Worm (Caenorhabditis elegans): ENCODE results near the gene Y97E10AR.4.

Y97E10AR.4 gene

DNA sequence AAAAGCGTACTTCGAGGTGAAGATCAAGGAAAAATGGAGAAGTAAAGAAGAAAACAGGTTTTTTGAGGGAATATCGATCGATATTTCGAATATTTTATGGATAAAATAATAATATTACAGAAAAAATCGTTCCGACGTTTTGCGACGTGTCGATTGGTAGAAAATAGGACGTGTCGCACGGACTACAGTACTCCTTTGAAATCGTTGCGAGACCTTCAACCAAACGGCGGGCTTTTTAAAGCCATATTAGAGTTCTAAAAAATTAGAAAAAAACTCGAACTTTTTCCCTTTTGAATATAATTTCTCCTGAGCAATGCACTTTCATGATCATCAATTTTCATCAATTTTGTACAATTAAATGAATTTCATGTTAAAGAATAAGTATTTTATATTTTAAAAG, at the start of gene Y97E10AR.4:
Y97E10AR.4 (minus strand) TSS at position 131 of the 400 bp plus-strand sequence.
- TF ChIP-seq him-1 (tag; optimal IDR thresholded peaks at IDR 0.05) (no peak), dao-5 (tag; optimal IDR thresholded peaks at IDR 0.05) (no peak), W03F9.2 (tag; optimal IDR thresholded peaks at IDR 0.05) (no peak)

DNA sequence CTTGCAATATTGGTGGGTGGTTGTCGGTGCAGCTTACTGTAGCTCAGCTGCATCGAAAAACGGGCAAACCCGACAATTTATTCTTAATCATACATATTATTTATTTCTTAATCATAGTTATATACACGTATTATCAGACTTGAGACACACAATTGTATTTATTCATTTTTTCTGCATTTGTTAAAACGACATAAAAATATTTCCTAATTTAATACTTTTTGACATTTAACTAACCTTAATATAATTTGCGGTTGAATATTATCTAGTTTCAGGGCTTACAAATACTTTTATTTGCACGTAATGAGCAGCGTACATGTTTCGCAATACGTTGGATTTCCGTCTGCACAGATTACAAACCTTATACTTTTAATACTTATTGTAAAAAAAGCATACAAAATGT, 48.3 kb upstream of the Y97E10AR.4 start, which contains the start of gene str-138:
str-138 (plus strand) TSS at position 301 of the 400 bp plus-strand sequence.
- no peak for TF ChIP-seq W03F9.2 (tag; optimal IDR thresholded peaks at IDR 0.05)
- no peak for TF ChIP-seq dao-5 (tag; optimal IDR thresholded peaks at IDR 0.05)
- TF ChIP-seq him-1 (tag; optimal IDR thresholded peaks at IDR 0.05) = no peak

DNA sequence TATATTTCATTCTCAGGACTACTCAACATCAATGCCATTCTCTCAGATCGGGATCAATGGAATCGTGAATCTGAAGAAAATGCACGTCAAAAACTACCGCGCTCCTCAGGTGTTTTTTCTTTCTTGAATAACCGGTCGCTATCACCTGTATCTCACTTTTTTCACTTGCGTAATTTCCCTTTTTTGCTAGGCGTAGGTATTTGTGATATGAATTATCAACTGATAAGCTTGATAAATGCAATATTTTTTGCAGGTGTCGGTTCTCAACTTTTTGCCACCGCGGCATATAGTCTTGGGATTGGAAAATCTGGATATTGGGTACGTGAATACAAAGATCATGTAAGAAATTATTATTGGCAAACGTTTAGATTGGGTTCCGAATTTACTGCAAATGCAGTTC, 45.1 kb upstream of the Y97E10AR.4 start:
- TF ChIP-seq him-1 (tag; optimal IDR thresholded peaks at IDR 0.05) (no peak), W03F9.2 (tag; optimal IDR thresholded peaks at IDR 0.05) (no peak), dao-5 (tag; optimal IDR thresholded peaks at IDR 0.05) (no peak)

DNA sequence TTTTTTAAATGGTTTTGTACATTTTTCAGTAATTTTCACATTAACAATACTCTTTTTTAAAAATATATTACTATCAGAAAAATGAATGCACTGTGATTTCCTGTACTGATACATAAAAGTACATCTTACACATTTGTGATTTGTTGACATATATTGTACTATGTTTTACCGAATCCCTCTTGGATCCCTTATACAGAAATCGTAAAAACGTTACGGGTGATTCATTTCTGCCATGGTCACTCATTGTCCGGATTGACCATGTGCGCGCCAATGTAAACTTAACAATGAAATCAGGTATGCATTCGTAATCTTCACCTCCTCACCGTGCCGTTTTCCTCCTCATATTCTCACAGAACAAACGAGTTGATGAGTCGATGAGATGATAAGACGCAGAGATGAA, 44.1 kb upstream of the Y97E10AR.4 start, which contains the start of gene ZC513.2:
ZC513.2 (plus strand) TSS at position 301 of the 400 bp plus-strand sequence.
- TF ChIP-seq dao-5 (tag; optimal IDR thresholded peaks at IDR 0.05) (no peak), W03F9.2 (tag; optimal IDR thresholded peaks at IDR 0.05) (no peak), him-1 (tag; optimal IDR thresholded peaks at IDR 0.05) (no peak)

DNA sequence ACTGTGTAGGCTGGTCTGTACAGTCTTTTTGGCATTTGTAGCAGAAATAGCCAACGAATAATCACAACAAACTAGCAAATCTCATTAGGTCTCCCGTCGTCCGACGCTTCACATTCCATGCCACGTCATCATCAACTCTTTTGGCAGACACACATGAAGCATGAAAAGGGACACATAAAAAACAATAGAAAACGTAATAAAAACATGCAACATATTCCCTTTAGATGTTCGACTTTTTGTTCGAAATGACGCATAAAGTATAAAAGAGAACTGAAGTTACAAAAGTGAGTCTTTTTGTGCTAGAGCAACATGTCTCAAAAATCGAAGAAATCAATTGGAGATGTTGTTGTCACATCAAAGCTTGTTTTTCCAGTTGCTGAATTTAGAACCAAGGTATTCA, 41.8 kb upstream of the Y97E10AR.4 start, which contains the start of gene sth-1:
sth-1 (plus strand) TSS at position 301 of the 400 bp plus-strand sequence.
- TF ChIP-seq him-1 (tag; optimal IDR thresholded peaks at IDR 0.05) (no peak), W03F9.2 (tag; optimal IDR thresholded peaks at IDR 0.05) (no peak), dao-5 (tag; optimal IDR thresholded peaks at IDR 0.05) (no peak)

DNA sequence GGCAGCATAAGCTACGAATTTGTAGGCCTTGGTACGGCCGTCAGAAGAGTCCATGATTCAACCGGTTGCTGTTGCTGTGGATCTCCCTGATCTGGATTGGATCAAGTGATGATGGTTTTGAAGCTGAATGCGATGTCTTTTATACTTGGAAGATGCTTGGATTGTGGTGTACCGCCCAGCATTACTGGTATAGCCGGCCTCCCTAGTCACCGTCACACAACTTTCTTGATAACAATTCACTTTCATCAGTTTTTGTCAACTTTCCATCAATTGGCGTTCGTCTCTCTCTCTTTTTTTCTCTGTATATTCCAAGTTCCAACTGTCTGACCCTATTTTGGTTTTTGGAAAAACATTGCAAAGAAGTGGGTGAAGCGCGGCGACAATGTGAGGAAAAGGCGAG, 40.8 kb upstream of the Y97E10AR.4 start, which contains the start of gene col-43:
col-43 (minus strand) TSS at position 101 of the 400 bp plus-strand sequence.
- TF ChIP-seq W03F9.2 (tag; optimal IDR thresholded peaks at IDR 0.05) (no peak), him-1 (tag; optimal IDR thresholded peaks at IDR 0.05) (no peak), dao-5 (tag; optimal IDR thresholded peaks at IDR 0.05) (no peak)

DNA sequence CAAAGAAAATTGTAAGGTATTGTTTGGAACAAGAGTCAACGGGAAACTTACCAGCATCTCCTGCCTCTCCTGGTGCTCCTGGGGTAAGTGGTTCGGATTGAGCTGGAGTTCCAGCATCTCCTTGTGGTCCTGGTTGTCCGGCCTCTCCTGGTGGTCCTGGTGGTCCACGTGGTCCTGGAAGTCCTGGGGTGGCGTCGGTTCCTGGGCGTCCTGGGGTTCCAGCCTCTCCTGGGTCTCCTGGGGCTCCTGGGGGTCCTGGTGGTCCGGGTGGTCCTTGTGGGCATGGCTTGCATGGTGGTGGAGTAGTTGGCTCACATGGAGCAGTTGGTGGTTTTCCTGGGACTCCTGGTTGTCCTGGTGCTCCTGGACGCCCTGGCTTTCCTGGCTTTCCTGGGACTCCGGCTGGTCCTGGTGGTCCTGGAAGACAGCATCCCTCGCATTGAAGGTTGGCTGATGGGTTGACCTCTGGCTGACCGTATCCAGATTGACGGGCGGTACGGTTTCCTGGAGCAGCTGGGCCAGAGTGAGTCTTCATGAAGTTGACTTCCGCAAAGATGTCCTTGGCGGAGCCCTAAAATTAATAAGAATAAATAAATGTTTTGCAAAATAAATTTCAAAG, 40.1 kb upstream of the Y97E10AR.4 start:
- TF ChIP-seq him-1 (tag; optimal IDR thresholded peaks at IDR 0.05) (no peak), dao-5 (tag; optimal IDR thresholded peaks at IDR 0.05) (no peak), W03F9.2 (tag; optimal IDR thresholded peaks at IDR 0.05) (no peak)

DNA sequence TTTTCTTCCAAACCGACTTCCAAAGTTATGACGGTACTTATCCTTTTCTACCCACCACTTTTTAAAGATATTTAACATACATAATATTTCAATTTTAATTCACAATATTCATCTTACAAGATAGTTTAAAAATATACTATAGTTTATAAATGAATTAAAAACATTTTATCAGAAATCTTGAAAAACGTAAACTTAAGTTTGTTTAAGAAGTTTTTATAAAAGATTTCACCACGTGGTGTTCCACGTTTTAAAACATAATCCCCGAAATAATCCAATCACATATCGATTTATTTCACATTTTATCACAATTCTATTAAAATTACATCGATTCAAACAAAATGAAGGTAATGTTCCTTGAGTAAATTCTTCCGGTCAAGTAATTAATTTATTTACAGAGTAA, 36.7 kb upstream of the Y97E10AR.4 start, which contains the start of gene ZC513.3:
ZC513.3 (plus strand) TSS at position 301 of the 400 bp plus-strand sequence.
- TF ChIP-seq him-1 (tag; optimal IDR thresholded peaks at IDR 0.05) = no peak
- TF ChIP-seq dao-5 (tag; optimal IDR thresholded peaks at IDR 0.05) = no peak
- no peak for TF ChIP-seq W03F9.2 (tag; optimal IDR thresholded peaks at IDR 0.05)

DNA sequence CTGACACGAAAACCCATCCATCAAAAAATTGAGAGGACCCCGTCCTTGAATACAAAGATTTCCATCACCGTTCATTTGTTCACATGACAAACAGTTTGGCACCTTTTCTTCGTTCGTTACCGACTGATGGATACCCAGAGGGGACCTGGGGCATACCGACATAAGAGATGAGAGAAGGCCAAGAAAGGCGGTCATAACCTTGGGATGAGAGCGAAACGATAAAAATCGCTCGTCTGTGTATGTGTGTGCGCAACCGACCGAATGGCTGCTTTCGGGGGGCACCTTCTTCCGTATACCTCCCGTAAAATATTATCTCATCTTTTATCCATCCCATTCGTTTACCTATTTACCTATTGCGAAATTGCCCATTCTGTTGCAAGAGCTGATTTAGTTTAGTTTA, 34.9 kb upstream of the Y97E10AR.4 start:
- TF ChIP-seq him-1 (tag; optimal IDR thresholded peaks at IDR 0.05) (no peak), dao-5 (tag; optimal IDR thresholded peaks at IDR 0.05) (no peak), W03F9.2 (tag; optimal IDR thresholded peaks at IDR 0.05) (no peak)

DNA sequence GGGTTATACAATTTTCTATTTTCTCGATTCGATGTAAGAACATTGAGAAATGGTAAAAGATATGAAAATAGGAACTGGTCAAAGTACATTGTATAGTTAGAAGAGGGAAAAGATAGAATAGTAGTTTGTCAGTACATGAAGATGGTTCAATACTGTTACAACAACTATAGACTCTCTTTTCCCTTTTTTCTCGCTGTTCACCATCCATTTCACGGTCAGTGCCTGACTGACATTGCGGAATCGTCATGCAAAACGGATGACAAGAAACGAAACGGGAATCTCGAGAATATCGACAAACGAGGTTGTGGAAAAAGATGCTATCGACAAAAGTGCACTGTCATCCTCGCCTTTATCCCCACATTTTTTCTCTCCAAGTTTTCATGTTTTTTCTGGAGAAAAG, 33.6 kb upstream of the Y97E10AR.4 start:
- TF ChIP-seq him-1 (tag; optimal IDR thresholded peaks at IDR 0.05) (no peak), W03F9.2 (tag; optimal IDR thresholded peaks at IDR 0.05) (no peak), dao-5 (tag; optimal IDR thresholded peaks at IDR 0.05) (no peak)

DNA sequence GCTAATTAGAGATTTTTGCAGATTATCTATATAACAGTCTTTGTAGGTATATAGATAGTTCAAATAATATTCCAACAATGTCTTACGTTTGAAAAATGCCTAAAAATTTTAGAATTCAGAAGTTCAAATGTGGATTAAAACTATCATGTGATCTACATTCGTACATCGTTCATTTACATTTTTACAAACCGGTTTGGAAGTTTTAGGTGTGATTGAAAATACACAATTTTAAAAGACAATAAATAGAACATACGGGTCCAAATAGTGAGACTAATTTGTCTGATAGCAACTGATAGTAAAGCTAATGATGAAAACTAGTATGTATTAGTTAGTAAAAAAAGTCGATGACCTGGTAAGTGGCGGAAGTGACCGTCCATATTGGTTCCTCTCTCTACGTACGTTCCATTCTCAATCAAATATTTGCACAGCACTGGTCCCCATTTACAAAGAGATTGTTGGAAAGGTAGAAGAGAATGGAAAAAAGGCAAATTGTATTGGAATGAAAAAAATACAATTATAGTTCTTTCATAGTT, 31.4 kb upstream of the Y97E10AR.4 start:
- no peak for TF ChIP-seq W03F9.2 (tag; optimal IDR thresholded peaks at IDR 0.05)
- no peak for TF ChIP-seq him-1 (tag; optimal IDR thresholded peaks at IDR 0.05)
- no peak for TF ChIP-seq dao-5 (tag; optimal IDR thresholded peaks at IDR 0.05)

DNA sequence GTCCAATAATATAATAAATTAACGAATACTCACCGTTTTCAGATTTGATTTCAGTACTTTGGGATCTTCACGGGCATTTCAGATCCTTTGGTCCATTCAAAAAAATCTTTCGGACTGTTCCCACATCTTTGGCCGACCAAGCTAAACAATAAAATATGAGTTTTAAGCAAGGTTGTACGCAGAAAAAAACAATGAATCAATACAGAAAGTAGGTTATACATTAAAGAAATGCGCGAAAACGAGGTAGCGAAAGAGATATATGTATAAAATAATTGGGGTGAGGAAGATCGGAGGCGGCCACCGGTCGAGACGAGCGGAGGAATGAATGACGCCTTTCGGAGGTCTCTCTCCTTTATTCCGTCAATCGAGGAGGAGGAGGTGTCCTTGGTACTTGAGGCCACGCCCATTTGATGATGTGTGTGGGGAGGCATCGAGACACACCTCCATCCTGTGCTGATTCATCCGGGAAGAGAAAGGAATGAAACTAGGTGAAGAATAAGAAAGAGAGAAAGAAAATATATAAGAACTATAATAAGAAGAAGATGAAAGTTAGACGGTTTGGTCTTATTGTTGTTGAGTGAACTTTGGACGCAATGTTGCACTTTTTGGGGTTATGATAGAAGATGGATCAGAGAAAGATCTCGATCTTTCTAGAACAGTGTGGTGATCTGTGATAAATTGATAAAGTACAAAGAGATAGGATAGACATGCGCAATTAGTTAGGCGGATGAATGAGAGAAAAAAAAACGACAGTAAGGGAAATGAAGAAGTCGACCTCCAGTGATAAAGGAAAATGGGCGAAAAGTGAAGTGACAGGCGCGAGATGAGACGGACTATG, 30.4 kb upstream of the Y97E10AR.4 start:
- TF ChIP-seq W03F9.2 (tag; optimal IDR thresholded peaks at IDR 0.05) (no peak), dao-5 (tag; optimal IDR thresholded peaks at IDR 0.05) (no peak), him-1 (tag; optimal IDR thresholded peaks at IDR 0.05) (no peak)

DNA sequence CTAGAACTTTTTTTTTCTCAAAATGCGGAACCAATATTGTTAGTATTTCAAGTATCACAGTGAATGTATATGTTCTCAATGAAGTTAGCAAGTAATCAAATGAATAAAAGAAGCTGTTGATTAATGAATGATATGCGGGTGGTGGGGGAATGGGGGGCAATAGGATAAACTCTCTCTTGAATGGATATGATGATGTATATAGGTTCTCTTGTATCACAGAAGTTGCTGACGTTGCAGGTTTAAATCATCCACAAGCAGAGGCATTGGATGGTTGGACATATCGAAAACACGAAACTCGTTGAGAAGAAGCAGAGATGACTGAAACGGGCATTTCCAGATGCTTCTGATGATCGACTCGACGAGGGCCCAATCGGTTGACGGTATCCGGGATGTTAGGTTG, 29.6 kb upstream of the Y97E10AR.4 start:
- no peak for TF ChIP-seq W03F9.2 (tag; optimal IDR thresholded peaks at IDR 0.05)
- no peak for TF ChIP-seq dao-5 (tag; optimal IDR thresholded peaks at IDR 0.05)
- no peak for TF ChIP-seq him-1 (tag; optimal IDR thresholded peaks at IDR 0.05)

DNA sequence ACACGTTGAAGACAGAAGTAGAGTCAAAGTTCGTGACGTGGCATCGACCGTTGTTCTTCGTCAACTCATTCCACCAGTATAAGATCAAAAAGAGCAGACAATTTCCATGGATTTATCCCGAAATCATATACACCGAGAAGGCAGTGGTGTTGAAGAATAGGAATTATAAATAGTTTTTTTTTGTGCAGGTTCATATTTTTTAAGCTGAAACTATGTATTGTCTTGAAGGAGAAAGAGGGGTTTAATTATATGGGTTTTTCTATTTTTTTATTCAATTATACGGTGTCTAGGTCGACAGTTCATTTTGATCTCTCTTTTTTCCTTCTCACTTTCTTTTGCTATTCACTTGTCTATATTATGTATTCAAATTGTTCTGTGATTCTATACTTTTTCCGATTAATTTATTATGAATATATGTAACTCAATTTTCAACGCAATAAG, 29.1 kb upstream of the Y97E10AR.4 start:
- TF ChIP-seq dao-5 (tag; optimal IDR thresholded peaks at IDR 0.05) (no peak), him-1 (tag; optimal IDR thresholded peaks at IDR 0.05) (no peak), W03F9.2 (tag; optimal IDR thresholded peaks at IDR 0.05) (no peak)
